Fruit fly (Drosophila melanogaster): Measurements from ENCODE around the gene mRpS33.

dm6 chr3R:16396565-16396964 lies 39.8 kb downstream of the mRpS33 start:
- TF ChIP-seq CG8478 (optimal IDR thresholded peaks at IDR 0.05) = no peak
- no peak for TF ChIP-seq CTCF (optimal IDR thresholded peaks at IDR 0.05)
